Worm (Caenorhabditis elegans): ENCODE data around the gene set-17.

DNA sequence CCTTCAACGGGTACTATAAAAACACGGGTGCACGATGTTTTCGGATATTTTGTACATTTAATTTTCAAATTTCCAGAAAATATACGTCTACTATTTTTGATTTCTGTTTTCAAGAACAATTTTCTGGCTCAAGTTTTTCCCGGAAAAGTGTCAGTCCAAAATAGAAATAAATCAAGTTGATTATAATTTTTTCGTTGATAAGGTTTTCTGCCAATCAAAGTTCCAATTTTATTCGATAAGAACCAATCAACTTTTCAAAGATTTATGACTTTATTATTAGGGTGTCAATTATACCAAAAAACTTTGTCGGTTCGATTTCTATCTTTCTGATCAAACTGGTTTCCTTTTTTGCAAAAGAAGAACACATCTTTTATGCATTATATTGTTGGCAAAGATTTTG lies 25.6 kb downstream of the set-17 start:
- TF ChIP-seq pes-1 (GFP tag; IDR thresholded peaks at IDR 0.05) (no peak), ama-1 (optimal IDR thresholded peaks at IDR 0.05) (no peak), ceh-13 (GFP tag; optimal IDR thresholded peaks at IDR 0.05) (no peak), B0310.2 (tag; optimal IDR thresholded peaks at IDR 0.05) (no peak), tra-4 (tag; optimal IDR thresholded peaks at IDR 0.05) (no peak), ets-7 (tag; optimal IDR thresholded peaks at IDR 0.05) (no peak), flt-1 (GFP tag; IDR thresholded peaks at IDR 0.05) (no peak), hnd-1 (tag; optimal IDR thresholded peaks at IDR 0.05) (no peak), F13C5.2 (tag; optimal IDR thresholded peaks at IDR 0.05) (no peak), scrt-1 (GFP tag; IDR thresholded peaks at IDR 0.05) (no peak)

Data from whole organism, early embryonic.